Worm (Caenorhabditis elegans) whole organism, L4/young adult: ENCODE measurements around the gene F13D12.3.

Source experiments
- W03F9.2 ChIP-seq: fragments of 150-350 bp; optimal IDR thresholded peaks from 2 replicates; lab custom pipeline; 2014; ENCODE audit warnings: missing biosample characterization, missing genetic modification characterization
- dao-5 ChIP-seq: sonication (generic microtip); optimal IDR thresholded peaks from 2 replicates; lab custom pipeline; 2016; ENCODE audit warnings: missing genotype, missing genetic modification characterization, moderate library complexity, missing compliant biosample characterization

- TF ChIP-seq dao-5 (no peak), W03F9.2 (tag; lab: Kevin White, UChicago) (no peak)
Measured at ce11 chrII:11753186-11753585, 33.0 kb downstream of the F13D12.3 start.
